Worm (Caenorhabditis elegans) whole organism, L3 larva: Measurements from ENCODE around the gene set-3.

Source experiments
- R02D3.7 ChIP-seq: fragments of 150-350 bp; optimal IDR thresholded peaks from 2 replicates; lab custom pipeline; 2014; ENCODE audit warnings: missing biosample characterization, missing genetic modification characterization
- ZK546.5 ChIP-seq: sonication (generic microtip); optimal IDR thresholded peaks from 2 replicates; lab custom pipeline; 2017; ENCODE audit warnings: missing biosample characterization, missing genetic modification characterization
- aly-2 ChIP-seq: fragments of 150-350 bp; optimal IDR thresholded peaks from 2 replicates; lab custom pipeline; 2014; ENCODE audit warnings: missing biosample characterization, missing genetic modification characterization
- ama-1 ChIP-seq: fragments of 150-350 bp; optimal IDR thresholded peaks from 2 replicates; lab custom pipeline; 2018
- ceh-16 ChIP-seq: sonication (generic microtip); optimal IDR thresholded peaks from 2 replicates; lab custom pipeline; 2017; ENCODE audit warnings: missing biosample characterization, missing genetic modification characterization
- ceh-28 ChIP-seq: fragments of 150-350 bp; optimal IDR thresholded peaks from 2 replicates; lab custom pipeline; 2014; ENCODE audit warnings: missing biosample characterization, missing genetic modification reagents, missing genetic modification characterization
- ceh-82 ChIP-seq: fragments of 150-350 bp; optimal IDR thresholded peaks from 2 replicates; lab custom pipeline; 2014; ENCODE audit warnings: missing biosample characterization, missing genetic modification characterization
- ceh-9 ChIP-seq: sonication (generic microtip); optimal IDR thresholded peaks from 2 replicates; lab custom pipeline; 2018; ENCODE audit warnings: missing biosample characterization, missing genetic modification characterization
- daf-12 ChIP-seq: fragments of 150-350 bp; optimal IDR thresholded peaks from 2 replicates; lab custom pipeline; 2014; ENCODE audit warnings: missing biosample characterization, missing genetic modification reagents, missing genetic modification characterization
- egl-27 ChIP-seq: sonication (generic microtip); optimal IDR thresholded peaks from 4 replicates; lab custom pipeline; 2017; ENCODE audit warnings: missing biosample characterization, missing genetic modification reagents, missing genetic modification characterization
- egl-5 ChIP-seq: fragments of 150-350 bp; optimal IDR thresholded peaks from 2 replicates; lab custom pipeline; 2017; ENCODE audit warnings: missing biosample characterization, missing genetic modification reagents, missing genetic modification characterization, inconsistent platforms
- elt-1 ChIP-seq: fragments of 150-350 bp; optimal IDR thresholded peaks from 2 replicates; lab custom pipeline; 2014; ENCODE audit warnings: missing biosample characterization, missing genetic modification characterization
- elt-2 ChIP-seq: sonication (generic microtip); optimal IDR thresholded peaks from 2 replicates; lab custom pipeline; 2016; ENCODE audit warnings: missing genetic modification reagents, mild to moderate bottlenecking, missing genetic modification characterization, missing compliant biosample characterization
- elt-3 ChIP-seq, 3 experiments: fragments of 150-350 bp in 1 of 3; sonication (generic microtip) in 2 of 3; optimal IDR thresholded peaks; 2 replicates in 2 of 3; 4 replicates in 1 of 3; lab custom pipeline; 2014 to 2017; ENCODE audit warnings: missing biosample characterization in 3 of 3, missing genetic modification characterization in 3 of 3
- eor-1 ChIP-seq, 2 experiments: fragments of 150-350 bp; optimal IDR thresholded peaks; 2 replicates each; lab custom pipeline; 2014 to 2018; ENCODE audit warnings: missing biosample characterization in 2 of 2, missing genetic modification characterization in 2 of 2
- fkh-10 ChIP-seq: sonication (generic microtip); optimal IDR thresholded peaks from 2 replicates; lab custom pipeline; 2017; ENCODE audit warnings: missing biosample characterization, missing genetic modification reagents, missing genetic modification characterization
- fkh-2 ChIP-seq: fragments of 150-350 bp; optimal IDR thresholded peaks from 2 replicates; lab custom pipeline; 2014; ENCODE audit warnings: missing biosample characterization, missing genetic modification reagents, missing genetic modification characterization
- fos-1 ChIP-seq: fragments of 150-350 bp; optimal IDR thresholded peaks from 2 replicates; lab custom pipeline; 2014; ENCODE audit warnings: missing biosample characterization, missing genetic modification characterization
- hmg-11 ChIP-seq: sonication (generic microtip); optimal IDR thresholded peaks from 2 replicates; lab custom pipeline; 2016; ENCODE audit warnings: missing genetic modification characterization, missing compliant biosample characterization
- jun-1 ChIP-seq: fragments of 150-350 bp; optimal IDR thresholded peaks from 2 replicates; lab custom pipeline; 2014; ENCODE audit warnings: missing biosample characterization, missing genetic modification reagents, missing genetic modification characterization
- lin-15B ChIP-seq: fragments of 150-350 bp; optimal IDR thresholded peaks from 2 replicates; lab custom pipeline; 2014; ENCODE audit warnings: missing biosample characterization, missing genetic modification characterization
- lin-39 ChIP-seq: fragments of 150-350 bp; optimal IDR thresholded peaks from 2 replicates; lab custom pipeline; 2018; ENCODE audit warnings: missing biosample characterization, missing genetic modification reagents, missing genetic modification characterization
- lsy-12 ChIP-seq: sonication (generic microtip); optimal IDR thresholded peaks from 2 replicates; lab custom pipeline; 2016; ENCODE audit warnings: mild to moderate bottlenecking, missing genetic modification characterization, missing compliant biosample characterization
- mdl-1 ChIP-seq: fragments of 150-350 bp; optimal IDR thresholded peaks from 2 replicates; lab custom pipeline; 2014; ENCODE audit warnings: missing biosample characterization, missing genetic modification characterization
- mml-1 ChIP-seq: fragments of 150-350 bp; sonication (generic microtip); optimal IDR thresholded peaks from 3 replicates; lab custom pipeline; 2014; ENCODE audit warnings: missing biosample characterization, missing genetic modification characterization
- nfya-1 ChIP-seq: sonication (generic microtip); optimal IDR thresholded peaks from 2 replicates; lab custom pipeline; 2017; ENCODE audit warnings: missing genetic modification characterization, mild to moderate bottlenecking, missing compliant biosample characterization, antibody characterized with exemption, moderate library complexity; ENCODE audit not compliant: insufficient read depth
- nhr-11 ChIP-seq: fragments of 150-350 bp; optimal IDR thresholded peaks from 2 replicates; lab custom pipeline; 2014; ENCODE audit warnings: missing biosample characterization, missing genetic modification characterization
- nhr-12 ChIP-seq: fragments of 150-350 bp; optimal IDR thresholded peaks from 2 replicates; lab custom pipeline; 2014; ENCODE audit warnings: missing biosample characterization, missing genetic modification characterization
- nhr-23 ChIP-seq: fragments of 150-350 bp; optimal IDR thresholded peaks from 2 replicates; lab custom pipeline; 2014; ENCODE audit warnings: missing biosample characterization, missing genetic modification reagents, missing genetic modification characterization
- nhr-237 ChIP-seq: fragments of 150-350 bp; optimal IDR thresholded peaks from 2 replicates; lab custom pipeline; 2014; ENCODE audit warnings: missing biosample characterization, missing genetic modification characterization
- nhr-25 ChIP-seq: sonication (generic microtip); optimal IDR thresholded peaks from 2 replicates; lab custom pipeline; 2017; ENCODE audit warnings: missing biosample characterization, missing genetic modification characterization
- nhr-28 ChIP-seq: fragments of 150-350 bp; optimal IDR thresholded peaks from 2 replicates; lab custom pipeline; 2014; ENCODE audit warnings: missing biosample characterization, missing genetic modification characterization
- nhr-43 ChIP-seq: sonication (generic microtip); optimal IDR thresholded peaks from 2 replicates; lab custom pipeline; 2016; ENCODE audit warnings: mild to moderate bottlenecking, missing genetic modification characterization, missing compliant biosample characterization; ENCODE audit not compliant: poor library complexity, severe bottlenecking
- nhr-67 ChIP-seq: fragments of 150-350 bp; optimal IDR thresholded peaks from 2 replicates; lab custom pipeline; 2014; ENCODE audit warnings: missing biosample characterization, missing genetic modification characterization
- nhr-76 ChIP-seq: fragments of 150-350 bp; sonication (generic microtip); optimal IDR thresholded peaks from 5 replicates; lab custom pipeline; 2014; ENCODE audit warnings: missing biosample characterization, missing genetic modification characterization
- nhr-77 ChIP-seq: fragments of 150-350 bp; optimal IDR thresholded peaks from 2 replicates; lab custom pipeline; 2014; ENCODE audit warnings: missing biosample characterization, missing genetic modification characterization
- pha-4 ChIP-seq: fragments of 150-350 bp; optimal IDR thresholded peaks from 2 replicates; lab custom pipeline; 2014; ENCODE audit warnings: missing biosample characterization, missing genetic modification reagents, missing genetic modification characterization
- pqm-1 ChIP-seq: fragments of 150-350 bp; optimal IDR thresholded peaks from 2 replicates; lab custom pipeline; 2017; ENCODE audit warnings: missing biosample characterization, missing genetic modification characterization, inconsistent platforms
- sea-2 ChIP-seq: fragments of 150-350 bp; sonication (generic microtip); optimal IDR thresholded peaks from 4 replicates; lab custom pipeline; 2014; ENCODE audit warnings: missing biosample characterization, missing genetic modification reagents, missing genetic modification characterization
- skn-1 ChIP-seq: fragments of 150-350 bp; optimal IDR thresholded peaks from 2 replicates; lab custom pipeline; 2014; ENCODE audit warnings: missing biosample characterization, missing genetic modification characterization
- snpc-4 ChIP-seq: fragments of 150-350 bp; optimal IDR thresholded peaks from 2 replicates; lab custom pipeline; 2014; ENCODE audit warnings: missing biosample characterization, missing genetic modification characterization
- tbx-2 ChIP-seq: sonication (generic microtip); optimal IDR thresholded peaks from 2 replicates; lab custom pipeline; 2016; ENCODE audit warnings: mild to moderate bottlenecking, missing genetic modification characterization, missing compliant biosample characterization
- unc-39 ChIP-seq: sonication (generic microtip); optimal IDR thresholded peaks from 4 replicates; lab custom pipeline; 2017; ENCODE audit warnings: missing biosample characterization, missing genetic modification characterization
- unc-62 ChIP-seq: fragments of 150-350 bp; sonication (generic microtip); optimal IDR thresholded peaks from 4 replicates; lab custom pipeline; 2014; ENCODE audit warnings: missing biosample characterization, missing genetic modification reagents, missing genetic modification characterization
- zag-1 ChIP-seq: fragments of 150-350 bp; optimal IDR thresholded peaks from 2 replicates; lab custom pipeline; 2014; ENCODE audit warnings: missing biosample characterization, missing genetic modification characterization
- ztf-11 ChIP-seq: fragments of 150-350 bp; optimal IDR thresholded peaks from 2 replicates; lab custom pipeline; 2014; ENCODE audit warnings: missing biosample characterization, missing genetic modification characterization
- ztf-4 ChIP-seq: fragments of 150-350 bp; optimal IDR thresholded peaks from 2 replicates; lab custom pipeline; 2014; ENCODE audit warnings: missing biosample characterization, missing genetic modification characterization

The set-3 gene

DNA sequence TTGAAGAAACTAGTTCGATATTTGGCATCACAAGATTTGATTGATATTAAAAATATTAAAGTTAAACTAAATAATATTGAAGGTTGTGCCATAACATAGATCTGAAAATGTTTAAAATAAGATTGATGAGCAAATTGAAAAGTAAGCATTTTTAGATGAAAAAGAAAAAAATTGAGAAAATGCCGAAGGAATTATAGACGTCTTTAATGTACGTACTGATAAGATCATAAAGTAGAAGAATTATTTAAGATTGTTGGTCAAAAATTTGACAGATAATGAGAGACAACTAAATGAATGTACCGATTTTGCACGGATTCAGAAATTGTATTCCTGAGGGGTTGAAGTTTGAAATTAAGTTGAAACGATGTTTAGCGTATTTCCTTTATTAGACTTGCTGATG lies 25.8 kb upstream of the set-3 start, which contains the start of gene ncx-7:
ncx-7 (minus strand) TSS at position 101 of the 400 bp plus-strand sequence.
- TF ChIP-seq elt-2 (peak; percentile 58), ceh-82 (no peak), skn-1 (tag; lab: Kevin White, UChicago) (no peak), pqm-1 (tag; lab: Kevin White, UChicago) (peak; percentile 36)
- TF ChIP-seq, all 47 proteins: peak for 2

DNA sequence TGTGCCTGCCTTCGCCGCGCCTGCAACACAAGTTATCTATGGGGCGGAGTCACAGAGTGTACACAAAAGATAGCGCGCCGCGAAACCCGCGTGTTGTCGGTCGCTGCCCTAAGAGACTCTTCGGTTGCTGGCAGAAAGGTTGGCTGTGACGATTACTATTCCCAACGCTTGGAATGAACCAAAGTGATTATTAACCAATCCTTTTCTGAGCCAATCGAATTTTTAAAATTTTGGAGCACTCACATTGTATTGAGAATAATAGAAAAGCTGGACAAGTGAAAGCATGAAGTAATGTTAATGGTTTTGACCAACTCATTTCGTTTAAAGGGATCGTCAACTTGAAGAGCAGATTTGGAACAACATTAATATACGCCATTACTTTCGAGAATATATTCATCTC lies 22.9 kb upstream of the set-3 start:
- TF ChIP-seq nfya-1 (peak; percentile 75), lin-15B (tag; lab: Kevin White, UChicago) (peak; percentile 31), ceh-82 (peak; percentile 13), nhr-12 (no peak), pqm-1 (tag; lab: Kevin White, UChicago) (peak; percentile 67), lsy-12 (peak; percentile 71), ZK546.5 (no peak), ceh-16 (tag; lab: Kevin White, UChicago) (no peak), mdl-1 (tag; lab: Kevin White, UChicago) (no peak), sea-2 (GFP tag; lab: Kevin White, UChicago) (no peak), fos-1 (no peak), unc-39 (tag; lab: Kevin White, UChicago) (no peak), jun-1 (tag; lab: Kevin White, UChicago) (no peak), nhr-237 (tag; lab: Kevin White, UChicago) (no peak), egl-27 (tag; lab: Kevin White, UChicago) (no peak), elt-3 (tag; optimal IDR thresholded peaks at IDR 0.05; lab: Kevin White, UChicago) (no peak), ztf-4 (tag; lab: Kevin White, UChicago) (no peak), elt-2 (peak; percentile 75), snpc-4 (tag; lab: Kevin White, UChicago) (peak; percentile 99), nhr-67 (no peak), nhr-23 (peak; percentile 80), zag-1 (tag; lab: Kevin White, UChicago) (no peak), egl-5 (no peak), nhr-28 (tag; lab: Kevin White, UChicago) (no peak), unc-62 (no peak), ceh-9 (tag; lab: Kevin White, UChicago) (no peak), hmg-11 (tag; lab: Kevin White, UChicago) (no peak), nhr-11 (tag; lab: Kevin White, UChicago) (no peak), skn-1 (tag; lab: Kevin White, UChicago) (no peak), lin-39 (tag; lab: Kevin White, UChicago) (peak; percentile 61), eor-1 (tag; optimal IDR thresholded peaks at IDR 0.05; lab: Kevin White, UChicago) (no peak), fkh-2 (tag; lab: Kevin White, UChicago) (no peak), nhr-77 (peak; percentile 34), ama-1 (peak; percentile 96), R02D3.7 (tag; lab: Kevin White, UChicago) (peak; percentile 20), ztf-11 (tag; lab: Kevin White, UChicago) (no peak), nhr-76 (tag; lab: Kevin White, UChicago) (no peak), elt-1 (tag; lab: Kevin White, UChicago) (no peak), mml-1 (tag; lab: Kevin White, UChicago) (no peak), fkh-10 (GFP tag; lab: Kevin White, UChicago) (no peak), tbx-2 (peak; percentile 45), ceh-28 (tag; lab: Kevin White, UChicago) (peak; percentile 59), pha-4 (tag; lab: Kevin White, UChicago) (peak; percentile 44), daf-12 (tag; lab: Kevin White, UChicago) (no peak), nhr-43 (peak; percentile 61), nhr-25 (tag; lab: Kevin White, UChicago) (peak; percentile 18), aly-2 (tag; lab: Kevin White, UChicago) (peak; percentile 43)
- TF ChIP-seq, all 47 proteins: peak for 18
